Fruit fly (Drosophila melanogaster): Measurements from ENCODE around the gene CG14104.

Gene CG14104

DNA sequence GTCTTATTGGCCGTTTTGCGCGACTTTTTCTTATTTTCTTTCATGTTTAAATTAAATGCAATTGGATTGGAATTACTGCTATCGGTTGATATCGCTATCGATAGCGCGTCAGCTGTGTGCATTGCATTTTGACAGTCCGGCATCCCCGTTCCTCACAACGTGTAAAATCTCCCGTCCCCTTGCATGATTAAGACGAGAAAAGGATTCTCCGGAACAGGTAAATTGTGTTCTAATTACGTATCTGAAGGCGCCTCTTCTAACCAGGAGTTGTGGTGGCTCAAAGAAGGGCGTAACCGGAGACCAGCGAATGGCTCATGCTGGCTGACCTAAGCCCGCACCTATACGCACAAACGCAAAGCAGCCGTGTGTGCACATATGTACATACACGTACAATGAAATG lies at the start of gene CG14104, which contains the start of gene Kap-alpha1:
Gene CG14104 (minus strand): TSS at position 97 of the 400 bp plus-strand sequence.
Gene Kap-alpha1 (plus strand): TSS at position 130 of the 400 bp plus-strand sequence.
- TF ChIP-seq CG17806 (tag; optimal IDR thresholded peaks at IDR 0.05) (no peak), Pif1B (GFP tag; optimal IDR thresholded peaks at IDR 0.05) (no peak), Snoo (tag; optimal IDR thresholded peaks at IDR 0.05) (no peak), CG9948 (tag; optimal IDR thresholded peaks at IDR 0.05) (no peak), EcR (GFP tag; optimal IDR thresholded peaks at IDR 0.05) (peak; percentile 33)

DNA sequence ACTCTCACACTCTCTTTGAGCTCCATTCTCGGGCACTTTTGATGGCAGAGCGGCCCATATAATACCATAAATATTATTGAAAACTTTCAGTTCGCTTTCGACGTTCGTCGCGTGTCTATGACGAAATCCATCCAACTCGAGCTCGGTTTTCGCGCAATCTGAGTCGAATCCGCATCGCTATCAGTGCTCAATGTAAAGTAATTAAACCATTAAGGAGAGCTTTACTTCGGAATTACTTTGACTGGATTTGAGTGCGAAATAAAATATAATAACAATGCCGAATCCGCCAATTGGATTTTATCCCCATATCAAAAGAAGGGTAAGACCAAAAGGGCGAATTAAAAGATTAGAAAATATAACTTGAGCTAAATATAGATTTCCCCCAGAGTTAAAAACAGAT lies 41.1 kb upstream of the CG14104 start:
- TF ChIP-seq EcR (GFP tag; optimal IDR thresholded peaks at IDR 0.05), result no peak
- 0 out of 3 replicates have a peak, but pooled peaks have one; percentile 22 for TF ChIP-seq CG4496 (GFP tag; IDR thresholded peaks at IDR 0.05)

DNA sequence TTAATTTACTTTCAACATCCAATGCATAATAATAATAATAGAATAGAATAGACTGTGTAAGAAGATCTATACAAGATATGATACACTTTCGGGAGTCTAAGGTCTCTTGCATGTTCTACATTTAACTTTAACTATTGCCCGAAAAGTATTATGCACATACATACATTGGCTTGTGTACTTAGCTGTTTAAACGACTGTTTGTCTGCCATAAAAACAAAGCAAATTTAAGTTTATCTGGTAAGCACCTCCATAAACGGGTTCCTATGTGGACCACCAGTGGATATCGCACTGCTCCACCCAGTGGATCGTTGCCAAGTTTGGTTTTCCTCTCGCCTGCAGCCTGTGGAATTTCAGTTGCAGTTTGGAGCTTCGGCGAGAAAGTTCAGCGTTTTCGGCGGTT lies 40.0 kb upstream of the CG14104 start:
- TF ChIP-seq fd96Ca (GFP tag; IDR thresholded peaks at IDR 0.05), result no peak
- TF ChIP-seq CG17806 (tag; optimal IDR thresholded peaks at IDR 0.05), result no peak
- no peak for TF ChIP-seq CG32121 (GFP tag; IDR thresholded peaks at IDR 0.05)
- TF ChIP-seq Ets98B (GFP tag; IDR thresholded peaks at IDR 0.05), result 0 out of 2 replicates have a peak, but pooled peaks have one; percentile 20
- TF ChIP-seq CG4496 (GFP tag; IDR thresholded peaks at IDR 0.05), result no peak

DNA sequence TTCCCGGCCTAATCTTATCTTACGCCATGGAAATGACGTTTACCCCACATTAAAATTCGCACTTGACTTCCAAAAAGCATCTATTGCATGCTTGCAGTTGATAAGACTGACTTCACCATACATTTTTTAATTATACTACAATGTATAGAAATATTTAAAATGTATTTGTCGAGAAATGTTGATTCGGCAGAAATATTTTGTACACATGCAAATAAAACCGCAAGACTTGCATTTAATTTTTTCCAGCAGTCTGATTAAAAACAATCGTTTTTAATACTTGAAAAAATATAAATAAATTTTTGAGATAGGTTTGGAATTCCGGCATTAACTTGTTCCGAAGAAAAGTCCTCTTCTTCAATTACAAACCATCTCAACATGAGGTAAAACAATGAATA lies 38.9 kb upstream of the CG14104 start:
- TF ChIP-seq CG13204 (GFP tag; optimal IDR thresholded peaks at IDR 0.05) (no peak), gl (tag; optimal IDR thresholded peaks at IDR 0.05) (no peak), EcR (GFP tag; optimal IDR thresholded peaks at IDR 0.05) (no peak), CG15710 (tag; optimal IDR thresholded peaks at IDR 0.05) (no peak), Ets98B (GFP tag; IDR thresholded peaks at IDR 0.05) (no peak), rn (GFP tag; IDR thresholded peaks at IDR 0.05) (no peak), fd96Ca (GFP tag; IDR thresholded peaks at IDR 0.05) (no peak), CG14655 (GFP tag; optimal IDR thresholded peaks at IDR 0.05) (no peak), CG9948 (tag; optimal IDR thresholded peaks at IDR 0.05) (no peak), Pif1B (GFP tag; optimal IDR thresholded peaks at IDR 0.05) (no peak), CG8159 (tag; optimal IDR thresholded peaks at IDR 0.05) (no peak), CG17806 (tag; optimal IDR thresholded peaks at IDR 0.05) (no peak), D1 (tag; optimal IDR thresholded peaks at IDR 0.05) (no peak), CG34367 (tag; optimal IDR thresholded peaks at IDR 0.05) (no peak), Pif1A (GFP tag; optimal IDR thresholded peaks at IDR 0.05) (no peak), CG8301 (tag; optimal IDR thresholded peaks at IDR 0.05) (no peak)

DNA sequence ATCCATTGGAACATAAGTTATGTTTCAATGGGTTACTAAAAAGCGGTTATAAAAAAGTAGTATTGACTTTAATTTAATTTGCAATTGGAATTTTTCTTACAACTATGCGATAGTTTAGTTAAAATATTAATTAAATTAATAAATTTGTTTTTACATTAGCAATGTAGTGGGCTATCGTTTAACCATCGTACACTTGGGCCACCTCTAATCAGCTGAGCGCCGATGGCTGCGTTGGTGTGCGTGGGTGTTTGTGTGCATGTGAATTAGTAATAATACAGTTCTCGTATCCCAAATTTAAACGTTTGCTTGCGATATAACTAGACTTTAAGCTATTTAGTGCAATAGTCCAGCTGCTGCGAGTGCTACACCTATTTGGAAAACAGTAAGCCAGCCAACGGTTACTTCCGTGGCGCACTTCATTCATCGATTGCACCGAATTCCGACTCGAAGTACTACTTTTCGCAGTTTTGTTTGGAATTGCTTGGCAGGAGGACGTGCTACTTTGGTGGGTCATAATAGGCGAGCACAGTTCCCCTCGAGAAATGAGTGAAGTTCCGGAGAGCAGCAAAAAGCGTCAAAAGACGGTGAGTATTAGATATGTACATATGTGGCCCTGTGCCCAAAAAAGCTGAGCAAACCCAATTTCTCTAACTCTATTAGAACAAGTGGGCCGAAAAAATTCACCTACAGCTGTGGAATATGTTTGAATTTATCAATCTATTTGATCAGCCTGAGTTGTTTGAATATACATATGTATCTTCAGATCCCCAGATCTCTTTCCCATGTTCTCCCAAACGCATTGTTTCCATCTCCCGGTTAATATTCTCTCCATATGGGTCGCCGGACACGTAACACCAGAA lies 38.3 kb upstream of the CG14104 start, which contains the start of gene Papss:
Gene Papss (plus strand): TSS at position 247 of the 860 bp plus-strand sequence.
- TF ChIP-seq CG4496 (GFP tag; IDR thresholded peaks at IDR 0.05), result peak; percentile 13; the same call in 1 of the 3 replicates
- TF ChIP-seq CG32121 (GFP tag; IDR thresholded peaks at IDR 0.05), result no peak
- TF ChIP-seq Ets98B (GFP tag; IDR thresholded peaks at IDR 0.05), result peak; percentile 36; the same call in 1 of the 2 replicates
- no peak for TF ChIP-seq CG8159 (tag; optimal IDR thresholded peaks at IDR 0.05)
- TF ChIP-seq CG8301 (tag; optimal IDR thresholded peaks at IDR 0.05), result no peak

DNA sequence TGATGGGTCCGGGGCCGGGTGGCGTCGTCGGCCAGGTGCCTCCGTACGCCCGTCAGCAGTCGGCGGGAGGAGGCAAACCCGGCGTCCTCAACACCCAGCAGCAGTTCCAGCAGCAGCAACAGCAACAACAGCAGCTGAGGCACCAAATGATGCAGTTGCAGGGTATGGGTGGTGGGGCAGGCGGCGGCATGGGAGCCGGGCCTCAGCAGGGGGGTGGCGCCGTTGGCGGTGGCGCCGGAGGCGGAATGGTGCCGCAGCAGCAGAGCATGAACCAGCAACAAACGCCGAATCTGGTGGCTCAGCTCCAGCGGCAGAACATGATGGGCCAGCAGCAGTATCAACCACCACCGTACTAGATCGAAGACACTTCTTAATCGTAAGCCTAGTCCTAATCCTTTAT lies 37.5 kb upstream of the CG14104 start:
- no peak for TF ChIP-seq CG8301 (tag; optimal IDR thresholded peaks at IDR 0.05)
- TF ChIP-seq CG15710 (tag; optimal IDR thresholded peaks at IDR 0.05), result no peak
- TF ChIP-seq CG4496 (GFP tag; IDR thresholded peaks at IDR 0.05), result no peak
- no peak for TF ChIP-seq Pif1B (GFP tag; optimal IDR thresholded peaks at IDR 0.05)
- no peak for TF ChIP-seq rn (GFP tag; IDR thresholded peaks at IDR 0.05)
- TF ChIP-seq CG10348 (GFP tag; IDR thresholded peaks at IDR 0.05), result no peak
- TF ChIP-seq fd96Ca (GFP tag; IDR thresholded peaks at IDR 0.05), result no peak
- no peak for TF ChIP-seq D1 (tag; optimal IDR thresholded peaks at IDR 0.05)
- no peak for TF ChIP-seq CG14655 (GFP tag; optimal IDR thresholded peaks at IDR 0.05)
- TF ChIP-seq CG8159 (tag; optimal IDR thresholded peaks at IDR 0.05), result no peak
- TF ChIP-seq CG34367 (tag; optimal IDR thresholded peaks at IDR 0.05), result no peak
- no peak for TF ChIP-seq CG12605 (GFP tag; IDR thresholded peaks at IDR 0.05)
- TF ChIP-seq CG32121 (GFP tag; IDR thresholded peaks at IDR 0.05), result no peak
- TF ChIP-seq CG17806 (tag; optimal IDR thresholded peaks at IDR 0.05), result no peak
- TF ChIP-seq Snoo (tag; optimal IDR thresholded peaks at IDR 0.05), result no peak
- no peak for TF ChIP-seq CG9948 (tag; optimal IDR thresholded peaks at IDR 0.05)
- no peak for TF ChIP-seq gl (tag; optimal IDR thresholded peaks at IDR 0.05)
- TF ChIP-seq Ets98B (GFP tag; IDR thresholded peaks at IDR 0.05), result no peak
- no peak for TF ChIP-seq CG13204 (GFP tag; optimal IDR thresholded peaks at IDR 0.05)

DNA sequence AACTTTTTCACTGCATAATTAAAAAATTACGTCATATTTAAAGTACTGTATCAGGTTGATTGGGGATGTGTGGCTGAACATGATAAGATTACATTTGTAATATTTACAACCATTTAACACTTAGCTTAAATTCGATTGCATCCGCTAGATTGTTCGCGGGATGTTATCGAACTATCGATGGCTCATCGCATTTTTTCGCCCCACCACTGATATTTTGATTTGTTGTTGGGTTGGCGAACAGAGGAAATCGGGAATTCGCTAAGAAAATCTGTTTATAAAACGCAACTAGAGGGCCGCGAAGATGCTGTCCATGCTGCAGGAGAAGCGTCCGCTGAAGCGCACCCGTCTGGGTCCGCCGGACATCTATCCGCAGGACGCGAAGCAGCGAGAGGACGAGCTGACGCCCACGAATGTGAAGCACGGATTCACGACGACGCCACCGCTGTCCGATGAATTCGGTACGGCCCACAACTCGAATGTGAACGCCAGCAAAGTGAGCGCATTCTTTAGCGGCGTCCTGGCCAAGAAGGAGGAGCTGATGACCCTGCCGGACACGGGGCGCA lies 29.5 kb upstream of the CG14104 start, which contains the start of gene kto:
Gene kto (plus strand): TSS at position 240 of the 563 bp plus-strand sequence.
- TF ChIP-seq CG9948 (tag; optimal IDR thresholded peaks at IDR 0.05) (no peak), Pif1B (GFP tag; optimal IDR thresholded peaks at IDR 0.05) (no peak), D1 (tag; optimal IDR thresholded peaks at IDR 0.05) (no peak), CG8301 (tag; optimal IDR thresholded peaks at IDR 0.05) (no peak), rn (GFP tag; IDR thresholded peaks at IDR 0.05) (no peak), fd96Ca (GFP tag; IDR thresholded peaks at IDR 0.05) (no peak), CG4496 (GFP tag; IDR thresholded peaks at IDR 0.05) (no peak), CG15710 (tag; optimal IDR thresholded peaks at IDR 0.05) (no peak), CG13204 (GFP tag; optimal IDR thresholded peaks at IDR 0.05) (no peak), CG17806 (tag; optimal IDR thresholded peaks at IDR 0.05) (no peak), CG12605 (GFP tag; IDR thresholded peaks at IDR 0.05) (no peak), CG8159 (tag; optimal IDR thresholded peaks at IDR 0.05) (no peak), EcR (GFP tag; optimal IDR thresholded peaks at IDR 0.05) (no peak), Snoo (tag; optimal IDR thresholded peaks at IDR 0.05) (no peak)
